Worm (Caenorhabditis elegans): ENCODE data around the gene F49C5.3.
"Not testable (repeated sequence)": the region's sequence is repeated elsewhere in the genome, so short reads cannot be mapped to it uniquely, and the experiment has no call there.

Gene F49C5.3

DNA sequence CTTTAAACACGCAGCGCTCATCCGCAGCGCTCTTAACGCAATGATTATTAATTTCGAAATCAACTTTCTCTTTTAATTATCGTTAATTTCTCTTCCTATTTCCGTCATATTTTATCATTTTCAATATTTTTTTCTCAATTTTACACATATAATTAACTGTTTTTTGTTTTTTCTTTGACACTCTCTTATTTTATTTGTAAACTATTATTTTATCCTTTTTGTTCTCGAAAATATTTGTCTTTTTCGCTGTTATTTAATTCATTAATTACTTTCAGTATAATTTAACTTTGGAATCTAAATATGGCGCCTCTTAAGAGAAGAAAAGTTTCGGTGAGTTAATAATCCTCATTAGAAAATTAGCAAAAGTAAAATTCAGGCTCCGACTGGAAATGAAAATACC, at the start of gene F49C5.3:
TSS of gene F49C5.3 (plus strand) at position 301 of the 400 bp plus-strand sequence.
- TF ChIP-seq sptf-1 (tag; optimal IDR thresholded peaks at IDR 0.05); unc-62 (GFP tag; optimal IDR thresholded peaks at IDR 0.05); mab-5 (tag; optimal IDR thresholded peaks at IDR 0.05): not testable (repeated sequence)

DNA sequence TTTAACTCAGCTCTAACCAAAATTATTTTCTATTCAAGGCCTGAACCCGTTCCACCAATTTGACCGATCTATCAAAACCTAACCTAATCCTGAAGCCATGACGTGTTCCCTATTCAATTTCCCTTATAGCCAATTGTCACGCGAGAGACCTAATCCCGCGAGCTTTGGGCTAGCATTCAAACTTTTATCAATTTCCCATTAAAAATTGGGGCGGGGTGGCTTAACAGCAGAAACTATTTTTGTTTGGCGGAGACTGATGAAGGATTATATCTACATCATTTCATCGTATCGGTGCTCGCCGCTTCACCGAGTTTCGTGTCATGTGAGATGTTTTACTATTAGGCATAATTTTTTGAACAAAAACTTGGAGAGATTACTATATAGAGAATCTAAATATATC, 47.5 kb upstream of the F49C5.3 start:
- no peak for TF ChIP-seq sptf-1 (tag; optimal IDR thresholded peaks at IDR 0.05)
- no peak for TF ChIP-seq zip-8 (tag; optimal IDR thresholded peaks at IDR 0.05)
- TF ChIP-seq mab-5 (tag; optimal IDR thresholded peaks at IDR 0.05), result no peak
- no peak for TF ChIP-seq unc-62 (GFP tag; optimal IDR thresholded peaks at IDR 0.05)
- TF ChIP-seq mls-2 (tag; optimal IDR thresholded peaks at IDR 0.05), result no peak
- TF ChIP-seq M03D4.4 (tag; optimal IDR thresholded peaks at IDR 0.05), result no peak

DNA sequence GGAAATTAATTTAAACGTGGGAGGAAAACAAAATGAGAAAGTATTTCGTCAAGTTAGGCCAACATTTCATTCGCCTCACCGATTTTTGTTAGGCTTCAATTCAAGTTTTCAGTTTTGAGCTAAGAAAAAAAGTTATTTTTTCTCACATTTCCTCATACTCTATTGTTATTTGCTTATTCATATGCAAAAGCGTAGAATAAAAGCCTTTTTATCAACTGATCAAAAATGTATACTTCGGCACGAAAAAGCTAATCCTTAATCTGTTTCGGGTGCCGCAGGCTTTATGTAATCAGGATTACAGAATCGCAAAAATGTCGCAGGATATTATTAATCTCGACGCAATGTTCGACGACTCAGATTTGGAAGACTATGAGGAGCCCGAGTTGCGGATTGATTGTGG, 46.4 kb upstream of the F49C5.3 start, which contains the start of gene T21B4.15:
TSS of gene T21B4.15 (plus strand) at position 301 of the 400 bp plus-strand sequence.
- TF ChIP-seq sem-2 (GFP tag; optimal IDR thresholded peaks at IDR 0.05) (no peak), unc-62 (GFP tag; optimal IDR thresholded peaks at IDR 0.05) (no peak), unc-39 (tag; optimal IDR thresholded peaks at IDR 0.05) (no peak), nhr-12 (tag; optimal IDR thresholded peaks at IDR 0.05) (no peak), nhr-237 (tag; optimal IDR thresholded peaks at IDR 0.05) (no peak), ces-1 (GFP tag; optimal IDR thresholded peaks at IDR 0.05) (no peak), pha-4 (tag; optimal IDR thresholded peaks at IDR 0.05) (no peak), mab-5 (tag; optimal IDR thresholded peaks at IDR 0.05) (no peak), lin-32 (GFP tag; optimal IDR thresholded peaks at IDR 0.05) (no peak), tbx-8 (GFP tag; optimal IDR thresholded peaks at IDR 0.05) (no peak), ham-2 (GFP tag; optimal IDR thresholded peaks at IDR 0.05) (no peak)

DNA sequence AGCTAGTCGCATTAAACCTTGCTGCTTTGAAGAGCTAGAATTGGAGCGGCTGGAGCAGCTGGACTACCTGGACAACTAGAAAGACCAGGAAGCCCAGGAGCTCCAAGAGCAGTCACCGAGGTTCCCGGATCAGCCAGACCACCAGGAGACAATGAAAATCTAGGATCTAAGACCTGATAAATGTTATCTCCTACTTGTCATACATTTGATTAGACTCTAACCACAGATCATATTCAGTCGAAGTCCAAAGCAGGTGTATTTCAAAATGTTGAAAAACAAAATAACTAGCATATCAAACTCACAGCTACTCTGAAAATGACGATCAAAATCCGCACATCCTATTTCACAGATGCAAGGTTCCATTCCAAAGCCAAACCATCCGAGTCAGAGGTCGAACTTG, 44.4 kb upstream of the F49C5.3 start, which contains the start of gene srz-6:
TSS of gene srz-6 (plus strand) at position 301 of the 400 bp plus-strand sequence.
- no peak for TF ChIP-seq unc-39 (tag; optimal IDR thresholded peaks at IDR 0.05)
- no peak for TF ChIP-seq ces-1 (GFP tag; optimal IDR thresholded peaks at IDR 0.05)
- no peak for TF ChIP-seq bed-3 (GFP tag; optimal IDR thresholded peaks at IDR 0.05)
- no peak for TF ChIP-seq mab-5 (tag; optimal IDR thresholded peaks at IDR 0.05)
- no peak for TF ChIP-seq cnd-1 (tag; optimal IDR thresholded peaks at IDR 0.05)
- no peak for TF ChIP-seq blmp-1 (tag; optimal IDR thresholded peaks at IDR 0.05)
- no peak for TF ChIP-seq lsy-2 (tag; optimal IDR thresholded peaks at IDR 0.05)
- no peak for TF ChIP-seq mls-2 (tag; optimal IDR thresholded peaks at IDR 0.05)
- TF ChIP-seq sptf-1 (tag; optimal IDR thresholded peaks at IDR 0.05), result no peak
- TF ChIP-seq hlh-1 (tag; optimal IDR thresholded peaks at IDR 0.05), result no peak
- TF ChIP-seq mep-1 (tag; optimal IDR thresholded peaks at IDR 0.05), result no peak
- no peak for TF ChIP-seq snpc-4 (tag; optimal IDR thresholded peaks at IDR 0.05)
- TF ChIP-seq sem-2 (GFP tag; optimal IDR thresholded peaks at IDR 0.05), result no peak
- no peak for TF ChIP-seq M03D4.4 (tag; optimal IDR thresholded peaks at IDR 0.05)
- TF ChIP-seq ham-2 (GFP tag; optimal IDR thresholded peaks at IDR 0.05), result no peak
- no peak for TF ChIP-seq ceh-83 (GFP tag; optimal IDR thresholded peaks at IDR 0.05)

DNA sequence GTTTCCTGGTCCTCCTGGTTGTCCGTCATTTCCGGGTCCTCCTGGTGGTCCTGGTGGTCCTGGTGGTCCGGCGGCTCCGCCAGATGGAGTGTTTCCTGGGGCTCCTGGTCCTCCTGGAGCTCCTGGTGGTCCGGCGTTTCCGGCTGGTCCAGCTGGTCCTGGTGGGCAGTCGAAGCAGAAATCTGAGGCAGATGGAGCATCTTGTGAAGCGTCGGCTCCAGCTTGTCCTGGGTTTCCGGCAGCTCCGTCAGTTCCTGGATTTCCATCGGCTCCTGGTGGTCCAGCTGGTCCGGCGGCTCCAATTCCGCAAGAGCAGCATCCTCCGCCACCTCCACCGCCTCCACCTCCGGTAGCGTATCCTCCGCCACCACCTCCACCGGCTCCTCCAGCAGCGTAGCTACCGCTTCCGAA, 42.2 kb upstream of the F49C5.3 start:
- TF ChIP-seq ceh-43 (GFP tag; optimal IDR thresholded peaks at IDR 0.05), result no peak
- no peak for TF ChIP-seq unc-39 (tag; optimal IDR thresholded peaks at IDR 0.05)
- TF ChIP-seq ces-1 (GFP tag; optimal IDR thresholded peaks at IDR 0.05), result no peak
- TF ChIP-seq sem-2 (GFP tag; optimal IDR thresholded peaks at IDR 0.05), result no peak
- no peak for TF ChIP-seq ztf-11 (tag; optimal IDR thresholded peaks at IDR 0.05)
- no peak for TF ChIP-seq mls-2 (tag; optimal IDR thresholded peaks at IDR 0.05)
- TF ChIP-seq nhr-12 (tag; optimal IDR thresholded peaks at IDR 0.05), result no peak
- TF ChIP-seq elt-3 (tag; optimal IDR thresholded peaks at IDR 0.05), result no peak
- no peak for TF ChIP-seq lin-32 (GFP tag; optimal IDR thresholded peaks at IDR 0.05)
- no peak for TF ChIP-seq pha-4 (tag; optimal IDR thresholded peaks at IDR 0.05)
- no peak for TF ChIP-seq sptf-1 (tag; optimal IDR thresholded peaks at IDR 0.05)
- TF ChIP-seq unc-120 (tag; optimal IDR thresholded peaks at IDR 0.05; ENCODE audit: poor library complexity, severe bottlenecking), result no peak
- no peak for TF ChIP-seq bed-3 (GFP tag; optimal IDR thresholded peaks at IDR 0.05)
- no peak for TF ChIP-seq unc-62 (GFP tag; optimal IDR thresholded peaks at IDR 0.05)
- TF ChIP-seq nhr-237 (tag; optimal IDR thresholded peaks at IDR 0.05), result no peak
- no peak for TF ChIP-seq elt-1 (tag; optimal IDR thresholded peaks at IDR 0.05; ENCODE audit: borderline replicate concordance, insufficient read depth)
- no peak for TF ChIP-seq nhr-76 (tag; optimal IDR thresholded peaks at IDR 0.05)
- TF ChIP-seq blmp-1 (tag; optimal IDR thresholded peaks at IDR 0.05), result no peak
- no peak for TF ChIP-seq ham-2 (GFP tag; optimal IDR thresholded peaks at IDR 0.05)
